Fruit fly (Drosophila melanogaster) whole organism, embryonic: ENCODE results near the gene CG43229.

Experiments
- BEAF-32 ChIP-seq: fragments of 200-800 bp; sonication (Bioruptor generic); optimal IDR thresholded peaks from 3 replicates; lab custom pipeline; 2017; ENCODE audit warnings: missing biosample characterization, missing genetic modification characterization, mild to moderate bottlenecking, moderate library complexity, missing genetic modification reagents
- Bteb2 ChIP-seq: fragments of 200-800 bp; sonication (Bioruptor generic); optimal IDR thresholded peaks from 2 replicates; lab custom pipeline; 2016; ENCODE audit warnings: missing biosample characterization, missing genetic modification characterization
- CG10431 ChIP-seq: fragments of 200-800 bp; sonication (Bioruptor generic); optimal IDR thresholded peaks from 3 replicates; lab custom pipeline; 2018; ENCODE audit warnings: missing biosample characterization, mild to moderate bottlenecking, missing genetic modification characterization
- CG11085 ChIP-seq: fragments of 200-800 bp; sonication (Bioruptor generic); IDR thresholded peaks from 2 replicates; pipeline ENCODE4 v1.3.6; 2022; ENCODE audit warnings: missing biosample characterization, missing genetic modification characterization
- CG11560 ChIP-seq: fragments of 200-800 bp; sonication (Bioruptor generic); IDR thresholded peaks from 3 replicates; pipeline ENCODE4 v1.3.6; 2022; ENCODE audit warnings: missing biosample characterization, missing genetic modification characterization
- CG14710 ChIP-seq: fragments of 200-800 bp; sonication (Bioruptor generic); optimal IDR thresholded peaks from 3 replicates; lab custom pipeline; 2019; ENCODE audit warnings: missing biosample characterization, mild to moderate bottlenecking, missing genetic modification characterization, moderate library complexity
- CG15514 ChIP-seq: fragments of 200-800 bp; sonication (Bioruptor generic); optimal IDR thresholded peaks from 3 replicates; lab custom pipeline; 2017; ENCODE audit warnings: missing biosample characterization, missing genetic modification characterization, mild to moderate bottlenecking, moderate library complexity, missing genetic modification reagents
- CG15601 ChIP-seq: fragments of 200-800 bp; sonication (Bioruptor generic); optimal IDR thresholded peaks from 3 replicates; lab custom pipeline; 2019; ENCODE audit warnings: missing biosample characterization, mild to moderate bottlenecking, missing genetic modification characterization, moderate library complexity
- CG16813 ChIP-seq: fragments of 200-800 bp; sonication (Bioruptor generic); IDR thresholded peaks from 3 replicates; pipeline ENCODE4 v1.3.6; 2022; ENCODE audit warnings: missing biosample characterization, missing genetic modification characterization; ENCODE audit not compliant: partially characterized antibody
- CG18262 ChIP-seq: fragments of 200-800 bp; optimal IDR thresholded peaks from 3 replicates; lab custom pipeline; 2019; ENCODE audit warnings: missing biosample characterization, mild to moderate bottlenecking, missing genetic modification characterization, moderate library complexity
- CG18619 ChIP-seq: fragments of 200-800 bp; sonication (Bioruptor generic); optimal IDR thresholded peaks from 3 replicates; lab custom pipeline; 2017; ENCODE audit warnings: missing biosample characterization, mild to moderate bottlenecking, missing genetic modification characterization
- CG2678 ChIP-seq: fragments of 200-800 bp; sonication (Bioruptor generic); optimal IDR thresholded peaks from 3 replicates; lab custom pipeline; 2019; ENCODE audit warnings: missing biosample characterization, mild to moderate bottlenecking, missing genetic modification characterization, moderate library complexity
- CG2712 ChIP-seq: fragments of 200-800 bp; optimal IDR thresholded peaks from 3 replicates; lab custom pipeline; 2019; ENCODE audit warnings: missing biosample characterization, mild to moderate bottlenecking, missing genetic modification characterization, moderate library complexity
- CG31224 ChIP-seq: fragments of 200-800 bp; sonication (Bioruptor generic); IDR thresholded peaks from 2 replicates; pipeline ENCODE4 v1.3.6; 2022; ENCODE audit warnings: missing biosample characterization, missing genetic modification characterization
- CG4424 ChIP-seq: fragments of 200-800 bp; sonication (Bioruptor generic); optimal IDR thresholded peaks from 3 replicates; lab custom pipeline; 2016; ENCODE audit warnings: missing biosample characterization, missing genetic modification characterization
- CG4617 ChIP-seq: fragments of 200-800 bp; sonication (Bioruptor generic); optimal IDR thresholded peaks from 3 replicates; lab custom pipeline; 2016; ENCODE audit warnings: missing biosample characterization, missing genetic modification characterization, borderline replicate concordance
- CG4854 ChIP-seq: fragments of 200-800 bp; sonication (Bioruptor generic); optimal IDR thresholded peaks from 2 replicates; lab custom pipeline; 2016; ENCODE audit warnings: missing biosample characterization, missing genetic modification characterization, inconsistent platforms
- CG7271 ChIP-seq: fragments of 200-800 bp; sonication (Bioruptor generic); optimal IDR thresholded peaks from 2 replicates; lab custom pipeline; 2018; ENCODE audit warnings: missing biosample characterization, mild to moderate bottlenecking, missing genetic modification characterization, moderate library complexity
- CG7839 ChIP-seq: fragments of 200-800 bp; sonication (Bioruptor generic); optimal IDR thresholded peaks from 3 replicates; lab custom pipeline; 2018; ENCODE audit warnings: missing biosample characterization, mild to moderate bottlenecking, missing genetic modification characterization, moderate library complexity
- CG8359 ChIP-seq: fragments of 200-800 bp; sonication (Bioruptor generic); optimal IDR thresholded peaks from 2 replicates; lab custom pipeline; 2017; ENCODE audit warnings: missing biosample characterization, mild to moderate bottlenecking, missing genetic modification characterization, borderline replicate concordance
- CG9437 ChIP-seq: fragments of 200-800 bp; sonication (Bioruptor generic); optimal IDR thresholded peaks from 2 replicates; lab custom pipeline; 2018; ENCODE audit warnings: missing biosample characterization, mild to moderate bottlenecking, missing genetic modification characterization
- CG9817 ChIP-seq: fragments of 200-800 bp; sonication (Bioruptor generic); optimal IDR thresholded peaks from 2 replicates; lab custom pipeline; 2018; ENCODE audit warnings: missing biosample characterization, mild to moderate bottlenecking, missing genetic modification characterization, moderate library complexity
- H15 ChIP-seq: fragments of 200-800 bp; sonication (Bioruptor generic); IDR thresholded peaks from 3 replicates; pipeline ENCODE4 v1.3.6; 2022; ENCODE audit warnings: missing biosample characterization, missing genetic modification characterization
- HLH54F ChIP-seq: fragments of 200-800 bp; sonication (Bioruptor generic); optimal IDR thresholded peaks from 3 replicates; lab custom pipeline; 2016; ENCODE audit warnings: missing biosample characterization, missing genetic modification characterization
- Hsf ChIP-seq: fragments of 200-800 bp; sonication (Bioruptor generic); optimal IDR thresholded peaks from 3 replicates; lab custom pipeline; 2016; ENCODE audit warnings: missing biosample characterization, missing genetic modification characterization
- NK7.1 ChIP-seq: fragments of 200-800 bp; sonication (Bioruptor generic); optimal IDR thresholded peaks from 3 replicates; lab custom pipeline; 2016; ENCODE audit warnings: missing biosample characterization, missing genetic modification characterization
- YL-1 ChIP-seq: fragments of 200-800 bp; sonication (Bioruptor generic); optimal IDR thresholded peaks from 3 replicates; lab custom pipeline; 2017; ENCODE audit warnings: missing biosample characterization, mild to moderate bottlenecking, missing genetic modification characterization
- br ChIP-seq: fragments of >200 bp; optimal IDR thresholded peaks from 2 replicates; lab custom pipeline; 2017
- cad ChIP-seq: fragments of >200 bp; optimal IDR thresholded peaks from 2 replicates; lab custom pipeline; 2017; ENCODE audit warnings: missing biosample characterization, missing genetic modification characterization
- chif ChIP-seq, 2 experiments: fragments of 200-800 bp; sonication (Bioruptor generic); optimal IDR thresholded peaks; 3 replicates each; lab custom pipeline; 2016; ENCODE audit warnings: missing biosample characterization in 2 of 2, missing genetic modification characterization in 2 of 2
- ci ChIP-seq: fragments of 200-800 bp; sonication (Bioruptor generic); IDR thresholded peaks from 3 replicates; pipeline ENCODE4 v1.3.6; 2022; ENCODE audit warnings: missing biosample characterization, missing genetic modification characterization
- corto ChIP-seq: fragments of 200-800 bp; sonication (Bioruptor generic); optimal IDR thresholded peaks from 2 replicates; lab custom pipeline; 2016; ENCODE audit warnings: missing biosample characterization, mild to moderate bottlenecking, missing genetic modification characterization, moderate library complexity
- croc ChIP-seq: fragments of 200-800 bp; sonication (Bioruptor generic); conservative IDR thresholded peaks from 3 replicates; pipeline ENCODE4 v1.3.6; 2022; ENCODE audit warnings: missing biosample characterization, missing genetic modification characterization
- eve ChIP-seq, 2 experiments: fragments of >200 bp; optimal IDR thresholded peaks; 2 replicates each; lab custom pipeline; 2017; ENCODE audit warnings: missing biosample characterization in 2 of 2, missing genetic modification characterization in 2 of 2
- gcm ChIP-seq: fragments of 200-800 bp; sonication (Bioruptor generic); optimal IDR thresholded peaks from 2 replicates; lab custom pipeline; 2019; ENCODE audit warnings: missing biosample characterization, mild to moderate bottlenecking, missing genetic modification characterization, moderate library complexity
- her ChIP-seq: fragments of 200-800 bp; sonication (Bioruptor generic); optimal IDR thresholded peaks from 2 replicates; lab custom pipeline; 2016; ENCODE audit warnings: missing biosample characterization, missing genetic modification characterization
- ind ChIP-seq: fragments of 200-800 bp; sonication (Bioruptor generic); optimal IDR thresholded peaks from 3 replicates; lab custom pipeline; 2016; ENCODE audit warnings: missing biosample characterization, missing genetic modification characterization
- lilli ChIP-seq: fragments of 200-800 bp; sonication (Bioruptor generic); optimal IDR thresholded peaks from 3 replicates; lab custom pipeline; 2016; ENCODE audit warnings: missing biosample characterization, missing genetic modification characterization
- nmo ChIP-seq: fragments of 200-800 bp; sonication (Bioruptor generic); optimal IDR thresholded peaks from 2 replicates; lab custom pipeline; 2018; ENCODE audit warnings: missing biosample characterization, mild to moderate bottlenecking, missing genetic modification characterization, moderate library complexity
- pfk ChIP-seq: fragments of 200-800 bp; sonication (Bioruptor generic); optimal IDR thresholded peaks from 2 replicates; lab custom pipeline; 2018; ENCODE audit warnings: missing biosample characterization, mild to moderate bottlenecking, missing genetic modification characterization, moderate library complexity
- pho ChIP-seq: fragments of 200-800 bp; sonication (Bioruptor generic); optimal IDR thresholded peaks from 2 replicates; lab custom pipeline; 2016; ENCODE audit warnings: missing biosample characterization, missing genetic modification characterization
- prd ChIP-seq, 3 experiments: fragments of >200 bp in 2 of 3; fragments of 200-800 bp in 1 of 3; sonication (Bioruptor generic) in 1 of 3; optimal IDR thresholded peaks in 2 of 3; IDR thresholded peaks in 1 of 3; 2 replicates in 2 of 3; 3 replicates in 1 of 3; pipeline versions ENCODE4 v1.3.6 to Lab custom; 2017 to 2022; ENCODE audit warnings: missing biosample characterization in 1 of 3, missing genetic modification characterization in 1 of 3
- seq ChIP-seq: fragments of 200-800 bp; sonication (Bioruptor generic); IDR thresholded peaks from 2 replicates; pipeline ENCODE4 v1.3.6; 2022; ENCODE audit warnings: missing biosample characterization, missing genetic modification characterization
- sug ChIP-seq: fragments of 200-800 bp; optimal IDR thresholded peaks from 2 replicates; lab custom pipeline; 2019; ENCODE audit warnings: missing biosample characterization, mild to moderate bottlenecking, missing genetic modification characterization, moderate library complexity
- toy ChIP-seq: fragments of 200-800 bp; sonication (Bioruptor generic); IDR thresholded peaks from 2 replicates; pipeline ENCODE4 v1.3.6; 2022; ENCODE audit warnings: missing biosample characterization, missing genetic modification characterization
- trh ChIP-seq: fragments of 200-800 bp; sonication (Bioruptor generic); optimal IDR thresholded peaks from 2 replicates; lab custom pipeline; 2016; ENCODE audit warnings: missing biosample characterization, missing genetic modification characterization
- tx ChIP-seq: fragments of 200-800 bp; sonication (Bioruptor generic); optimal IDR thresholded peaks from 2 replicates; lab custom pipeline; 2016; ENCODE audit warnings: missing biosample characterization, missing genetic modification characterization
- unc-4 ChIP-seq: fragments of 200-800 bp; sonication (Bioruptor generic); IDR thresholded peaks from 2 replicates; pipeline ENCODE4 v1.3.6; 2022; ENCODE audit warnings: missing biosample characterization, missing genetic modification characterization; ENCODE audit not compliant: partially characterized antibody
- yki ChIP-seq: fragments of >200 bp; optimal IDR thresholded peaks from 3 replicates; lab custom pipeline; 2018
- zen ChIP-seq: fragments of 200-800 bp; sonication (Bioruptor generic); optimal IDR thresholded peaks from 3 replicates; lab custom pipeline; 2018; ENCODE audit warnings: missing biosample characterization, mild to moderate bottlenecking, missing genetic modification characterization, moderate library complexity

The CG43229 gene

dm6 chrX:18140932-18141587 is 2.7 kb downstream of the CG43229 start (continued):
- TF ChIP-seq chif (GFP tag; optimal IDR thresholded peaks at IDR 0.05; lab: Kevin White, UChicago) (peak; percentile 10 to 15), yki (no peak), croc (GFP tag; lab: Robert Waterston, UW) (no peak), CG14710 (tag; lab: Kevin White, UChicago) (peak; percentile 26), HLH54F (GFP tag; lab: Kevin White, UChicago) (peak; percentile 7), tx (GFP tag; lab: Kevin White, UChicago) (no peak), CG11085 (no peak), gcm (GFP tag; lab: Kevin White, UChicago) (no peak), CG2712 (tag; lab: Kevin White, UChicago) (peak; percentile 6), nmo (peak; percentile 24), CG16813 (GFP tag; lab: Robert Waterston, UW) (no peak), CG18619 (GFP tag; lab: Kevin White, UChicago) (peak; percentile 35), cad (GFP tag; lab: Kevin White, UChicago) (no peak), CG7839 (tag; lab: Kevin White, UChicago) (peak; percentile 51), pho (GFP tag; lab: Kevin White, UChicago) (no peak), br (lab: Kevin White, UChicago) (no peak), Hsf (GFP tag; lab: Kevin White, UChicago) (peak; percentile 5), CG11560 (tag; lab: Robert Waterston, UW) (no peak), NK7.1 (no peak), corto (GFP tag; lab: Kevin White, UChicago) (no peak), lilli (GFP tag; lab: Kevin White, UChicago) (peak; percentile 10), toy (no peak), CG2678 (tag; lab: Kevin White, UChicago) (peak; percentile 42), zen (tag; lab: Kevin White, UChicago) (no peak), eve (GFP tag; optimal IDR thresholded peaks at IDR 0.05; lab: Kevin White, UChicago) (peak in 1 of 2 experiments; percentile 48), seq (GFP tag; lab: Robert Waterston, UW) (peak; percentile 35; the same call in 1 of the 2 replicates), H15 (no peak), CG8359 (GFP tag; lab: Kevin White, UChicago) (no peak), Bteb2 (no peak), unc-4 (no peak), CG4854 (no peak), CG18262 (tag; lab: Kevin White, UChicago) (peak; percentile 13), CG10431 (GFP tag; lab: Kevin White, UChicago) (no peak), CG7271 (tag; lab: Kevin White, UChicago) (no peak), sug (no peak), YL-1 (GFP tag; lab: Kevin White, UChicago) (no peak), CG9817 (tag; lab: Kevin White, UChicago) (peak; percentile 12), ind (GFP tag; lab: Kevin White, UChicago) (peak; percentile 0), ci (GFP tag; lab: Robert Waterston, UW) (0 out of 3 replicates have a peak, but pooled peaks have one; percentile 12), pfk (GFP tag; lab: Kevin White, UChicago) (no peak), trh (GFP tag; lab: Kevin White, UChicago) (no peak), CG15601 (tag; lab: Kevin White, UChicago) (peak; percentile 20), CG31224 (GFP tag; lab: Robert Waterston, UW) (no peak), CG9437 (no peak), her (GFP tag; lab: Kevin White, UChicago) (no peak), BEAF-32 (GFP tag; lab: Kevin White, UChicago) (no peak), CG4617 (GFP tag; lab: Kevin White, UChicago) (no peak), prd (optimal IDR thresholded peaks at IDR 0.05; lab: Kevin White, UChicago) (no peak), prd (GFP tag; IDR thresholded peaks at IDR 0.05; lab: Robert Waterston, UW) (peak; percentile 26; the same call in 1 of the 3 replicates), CG4424 (GFP tag; lab: Kevin White, UChicago) (peak; percentile 12), CG15514 (GFP tag; lab: Kevin White, UChicago) (no peak)
